Worm (Caenorhabditis elegans) whole organism, L4 larva: ENCODE measurements around the gene str-111.

Experiments used
- Y48G9A.11 ChIP-seq: fragments of 200-800 bp; sonication (Bioruptor generic); IDR thresholded peaks from 2 replicates; pipeline ENCODE4 v1.3.6; 2022; ENCODE audit warnings: missing genetic modification reagents, missing genetic modification characterization, missing compliant biosample characterization
- jun-1 ChIP-seq: fragments of 150-350 bp; optimal IDR thresholded peaks from 2 replicates; lab custom pipeline; 2014; ENCODE audit warnings: missing biosample characterization, missing genetic modification reagents, missing genetic modification characterization

ce11 chrV:16204888-16205287, 36.0 kb upstream of the str-111 start, which contains the start of gene irld-26:
- TF ChIP-seq jun-1 (tag; lab: Kevin White, UChicago) = no peak
- no peak for TF ChIP-seq Y48G9A.11 (GFP tag; lab: Robert Waterston, UW)
